Worm (Caenorhabditis elegans): Measurements from ENCODE around the gene Y73B6BL.29.

Y73B6BL.29 gene

DNA sequence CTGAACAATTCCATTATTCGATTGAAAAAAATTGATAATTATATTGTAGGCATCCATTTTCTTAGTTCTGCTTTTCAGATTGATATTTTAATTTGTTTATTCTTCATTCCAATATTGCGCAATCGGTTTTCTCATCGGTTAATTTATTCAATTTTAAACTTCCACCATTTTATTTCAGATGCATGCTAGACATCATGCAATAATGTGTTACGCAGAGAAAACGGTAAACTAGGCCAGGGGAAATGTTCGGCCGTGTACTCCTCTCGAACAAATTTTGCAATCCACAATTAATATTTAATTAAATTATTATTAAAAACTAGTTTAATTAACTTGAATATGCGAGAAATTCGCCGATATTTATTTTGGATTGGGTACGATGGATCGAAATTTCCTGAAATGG, at the start of gene Y73B6BL.29:
Y73B6BL.29 (plus strand) TSS at position 263 of the 400 bp plus-strand sequence.
- TF ChIP-seq let-526 (GFP tag; IDR thresholded peaks at IDR 0.05): no peak
- no peak for TF ChIP-seq cebp-2 (GFP tag; IDR thresholded peaks at IDR 0.05)
- TF ChIP-seq lir-1 (GFP tag; conservative IDR thresholded peaks at IDR 0.05): peak; percentile 90
- TF ChIP-seq Y53G8AR.9 (GFP tag; conservative IDR thresholded peaks at IDR 0.05): peak; percentile 84
- TF ChIP-seq mcd-1 (GFP tag; IDR thresholded peaks at IDR 0.05): peak; percentile 81
- TF ChIP-seq B0261.1 (tag; optimal IDR thresholded peaks at IDR 0.05): peak; percentile 12
- TF ChIP-seq ekl-4 (GFP tag; IDR thresholded peaks at IDR 0.05): peak; percentile 85
- TF ChIP-seq ceh-58 (GFP tag; IDR thresholded peaks at IDR 0.05): no peak
- peak; percentile 94 for TF ChIP-seq lin-54 (GFP tag; optimal IDR thresholded peaks at IDR 0.05)
- TF ChIP-seq C17E4.6 (GFP tag; IDR thresholded peaks at IDR 0.05): no peak
- TF ChIP-seq bed-1 (GFP tag; IDR thresholded peaks at IDR 0.05): 0 out of 2 replicates have a peak, but pooled peaks have one; percentile 63
- no peak for TF ChIP-seq egrh-3 (GFP tag; IDR thresholded peaks at IDR 0.05)
- TF ChIP-seq attf-6 (GFP tag; IDR thresholded peaks at IDR 0.05): peak; percentile 65
- TF ChIP-seq K12H6.12 (tag; optimal IDR thresholded peaks at IDR 0.05): peak; percentile 90
- TF ChIP-seq hlh-12 (tag; optimal IDR thresholded peaks at IDR 0.05): no peak
- TF ChIP-seq akir-1 (GFP tag; optimal IDR thresholded peaks at IDR 0.05): peak; percentile 80
- peak; percentile 72 for TF ChIP-seq madf-10 (tag; optimal IDR thresholded peaks at IDR 0.05)
- TF ChIP-seq attf-3 (GFP tag; conservative IDR thresholded peaks at IDR 0.05): peak; percentile 53
- TF ChIP-seq unc-130 (GFP tag; optimal IDR thresholded peaks at IDR 0.05): peak; percentile 95
- no peak for TF ChIP-seq mxl-1 (tag; optimal IDR thresholded peaks at IDR 0.05)
- TF ChIP-seq T26A5.8 (tag; optimal IDR thresholded peaks at IDR 0.05): no peak
- TF ChIP-seq lag-1 (GFP tag; IDR thresholded peaks at IDR 0.05): no peak
- peak; percentile 53; the same call in 1 of the 2 replicates for TF ChIP-seq pbrm-1 (GFP tag; IDR thresholded peaks at IDR 0.05)
- TF ChIP-seq ztf-25 (GFP tag; IDR thresholded peaks at IDR 0.05): peak; percentile 78
- TF ChIP-seq hsf-1 (GFP tag; IDR thresholded peaks at IDR 0.05): 0 out of 2 replicates have a peak, but pooled peaks have one; percentile 13
- TF ChIP-seq snpc-3.4 (tag; optimal IDR thresholded peaks at IDR 0.05): peak; percentile 5
- TF ChIP-seq ztf-3 (GFP tag; optimal IDR thresholded peaks at IDR 0.05): no peak
- peak; percentile 70 for TF ChIP-seq tbp1 (GFP tag; optimal IDR thresholded peaks at IDR 0.05)
- TF ChIP-seq gei-17 (GFP tag; optimal IDR thresholded peaks at IDR 0.05): peak; percentile 7
- peak; percentile 69 to 87 for TF ChIP-seq rec-8 (tag; optimal IDR thresholded peaks at IDR 0.05)
- TF ChIP-seq F57A8.1 (GFP tag; optimal IDR thresholded peaks at IDR 0.05): no peak
- TF ChIP-seq D2030.7 (GFP tag; IDR thresholded peaks at IDR 0.05): peak; percentile 63; the same call in 1 of the 2 replicates
- TF ChIP-seq hrde-1 (tag; optimal IDR thresholded peaks at IDR 0.05; ENCODE audit: borderline replicate concordance): no peak
- no peak for TF ChIP-seq F37B4.10 (GFP tag; IDR thresholded peaks at IDR 0.05)
- TF ChIP-seq ceh-100 (GFP tag; IDR thresholded peaks at IDR 0.05): peak; percentile 73; the same call in 1 of the 2 replicates
- TF ChIP-seq ama-1 (optimal IDR thresholded peaks at IDR 0.05): no peak
- TF ChIP-seq ama-1 (GFP tag; optimal IDR thresholded peaks at IDR 0.05): peak in 1 of 2 experiments; percentile 69
- no peak for TF ChIP-seq ztf-22 (GFP tag; optimal IDR thresholded peaks at IDR 0.05)
- TF ChIP-seq chd-7 (tag; optimal IDR thresholded peaks at IDR 0.05): peak; percentile 56
- TF ChIP-seq madf-6 (GFP tag; IDR thresholded peaks at IDR 0.05): peak; percentile 69
- peak; percentile 77 for TF ChIP-seq F33H1.4 (GFP tag; IDR thresholded peaks at IDR 0.05)
- TF ChIP-seq snpc-4 (GFP tag; optimal IDR thresholded peaks at IDR 0.05): peak; percentile 74
- peak; percentile 54 to 87 (median 78) for TF ChIP-seq snpc-4 (tag; optimal IDR thresholded peaks at IDR 0.05)
- no peak for TF ChIP-seq mes-4 (tag; optimal IDR thresholded peaks at IDR 0.05)
- peak; percentile 97 for TF ChIP-seq ZK185.1 (tag; optimal IDR thresholded peaks at IDR 0.05; ENCODE audit: poor library complexity, severe bottlenecking)
- peak; percentile 23 to 80 for TF ChIP-seq let-607 (tag; optimal IDR thresholded peaks at IDR 0.05)
- TF ChIP-seq ceh-27 (GFP tag; optimal IDR thresholded peaks at IDR 0.05): peak; percentile 96
- TF ChIP-seq zim-3 (tag; optimal IDR thresholded peaks at IDR 0.05): peak; percentile 46
- peak; percentile 1 for TF ChIP-seq ztf-26 (tag; optimal IDR thresholded peaks at IDR 0.05)
